Fruit fly (Drosophila melanogaster) whole organism, embryonic: ENCODE results near the gene Ssu72.
A peak's percentile ranks its signal among the peaks of the same experiment; 100 is the strongest.

Experiments
- B-H1 ChIP-seq: fragments of 200-800 bp; sonication (Bioruptor generic); IDR thresholded peaks from 3 replicates; pipeline ENCODE4 v1.3.6; 2022; ENCODE audit warnings: missing biosample characterization, missing genetic modification characterization
- B-H2 ChIP-seq: fragments of 200-800 bp; sonication (Bioruptor generic); optimal IDR thresholded peaks from 2 replicates; lab custom pipeline; 2018; ENCODE audit warnings: missing biosample characterization, mild to moderate bottlenecking, missing genetic modification characterization
- CG11085 ChIP-seq: fragments of 200-800 bp; sonication (Bioruptor generic); IDR thresholded peaks from 2 replicates; pipeline ENCODE4 v1.3.6; 2022; ENCODE audit warnings: missing biosample characterization, missing genetic modification characterization
- CG11504 ChIP-seq: fragments of 200-800 bp; sonication (Bioruptor generic); optimal IDR thresholded peaks from 3 replicates; lab custom pipeline; 2019; ENCODE audit warnings: missing biosample characterization, mild to moderate bottlenecking, missing genetic modification characterization, moderate library complexity
- CG12299 ChIP-seq: fragments of 200-800 bp; sonication (Bioruptor generic); optimal IDR thresholded peaks from 2 replicates; lab custom pipeline; 2018; ENCODE audit warnings: missing biosample characterization, mild to moderate bottlenecking, missing genetic modification characterization
- CG1233 ChIP-seq: fragments of 200-800 bp; sonication (Bioruptor generic); optimal IDR thresholded peaks from 4 replicates; lab custom pipeline; 2018; ENCODE audit warnings: missing biosample characterization, mild to moderate bottlenecking, missing genetic modification characterization
- CG16813 ChIP-seq: fragments of 200-800 bp; sonication (Bioruptor generic); IDR thresholded peaks from 3 replicates; pipeline ENCODE4 v1.3.6; 2022; ENCODE audit warnings: missing biosample characterization, missing genetic modification characterization; ENCODE audit not compliant: partially characterized antibody
- CG16815 ChIP-seq: fragments of 200-800 bp; sonication (Bioruptor generic); optimal IDR thresholded peaks from 3 replicates; lab custom pipeline; 2017; ENCODE audit warnings: missing biosample characterization, mild to moderate bottlenecking, missing genetic modification characterization
- CG2199 ChIP-seq: fragments of 200-800 bp; sonication (Bioruptor generic); IDR thresholded peaks from 3 replicates; pipeline ENCODE4 v1.3.6; 2022; ENCODE audit warnings: missing biosample characterization, missing genetic modification characterization
- CG2678 ChIP-seq: fragments of 200-800 bp; sonication (Bioruptor generic); optimal IDR thresholded peaks from 3 replicates; lab custom pipeline; 2019; ENCODE audit warnings: missing biosample characterization, mild to moderate bottlenecking, missing genetic modification characterization, moderate library complexity
- CG2712 ChIP-seq: fragments of 200-800 bp; optimal IDR thresholded peaks from 3 replicates; lab custom pipeline; 2019; ENCODE audit warnings: missing biosample characterization, mild to moderate bottlenecking, missing genetic modification characterization, moderate library complexity
- CG34224 ChIP-seq: fragments of 200-800 bp; sonication (Bioruptor generic); IDR thresholded peaks from 3 replicates; pipeline ENCODE4 v1.3.6; 2022; ENCODE audit warnings: missing biosample characterization, missing genetic modification characterization; ENCODE audit not compliant: partially characterized antibody
- CG9215 ChIP-seq: fragments of 200-800 bp; sonication (Bioruptor generic); IDR thresholded peaks from 2 replicates; pipeline ENCODE4 v1.3.6; 2022; ENCODE audit warnings: missing biosample characterization, missing genetic modification characterization
- CG9609 ChIP-seq: fragments of 200-800 bp; sonication (Bioruptor generic); optimal IDR thresholded peaks from 3 replicates; lab custom pipeline; 2016; ENCODE audit warnings: missing biosample characterization, missing genetic modification characterization
- D19A ChIP-seq: fragments of 200-800 bp; optimal IDR thresholded peaks from 3 replicates; lab custom pipeline; 2019; ENCODE audit warnings: missing biosample characterization, mild to moderate bottlenecking, missing genetic modification characterization, moderate library complexity
- Fer3 ChIP-seq: fragments of 200-800 bp; sonication (Bioruptor generic); optimal IDR thresholded peaks from 2 replicates; lab custom pipeline; 2018; ENCODE audit warnings: missing biosample characterization, mild to moderate bottlenecking, missing genetic modification characterization, moderate library complexity
- Gug ChIP-seq: fragments of 200-800 bp; sonication (Bioruptor generic); IDR thresholded peaks from 4 replicates; pipeline ENCODE4 v1.3.6; 2022; ENCODE audit warnings: missing biosample characterization, missing genetic modification characterization
- HLH3B ChIP-seq: fragments of 200-800 bp; sonication (Bioruptor generic); IDR thresholded peaks from 2 replicates; pipeline ENCODE4 v1.3.6; 2022; ENCODE audit warnings: missing biosample characterization, missing genetic modification characterization
- Hmr ChIP-seq: fragments of 200-800 bp; sonication (Bioruptor generic); optimal IDR thresholded peaks from 3 replicates; lab custom pipeline; 2017; ENCODE audit warnings: mild to moderate bottlenecking, missing biosample characterization, missing genetic modification reagents, missing genetic modification characterization
- Mes4 ChIP-seq: fragments of 200-800 bp; sonication (Bioruptor generic); optimal IDR thresholded peaks from 2 replicates; lab custom pipeline; 2016; ENCODE audit warnings: missing biosample characterization, missing genetic modification characterization
- NK7.1 ChIP-seq: fragments of 200-800 bp; sonication (Bioruptor generic); optimal IDR thresholded peaks from 3 replicates; lab custom pipeline; 2016; ENCODE audit warnings: missing biosample characterization, missing genetic modification characterization
- Nf-YC ChIP-seq: fragments of 200-800 bp; optimal IDR thresholded peaks from 3 replicates; lab custom pipeline; 2019; ENCODE audit warnings: missing biosample characterization, mild to moderate bottlenecking, missing genetic modification characterization, moderate library complexity
- Scr ChIP-seq: fragments of 200-800 bp; sonication (Bioruptor generic); IDR thresholded peaks from 2 replicates; pipeline ENCODE4 v1.3.6; 2022; ENCODE audit warnings: missing biosample characterization, missing genetic modification characterization; ENCODE audit not compliant: partially characterized antibody
- Side ChIP-seq: fragments of 200-800 bp; sonication (Bioruptor generic); optimal IDR thresholded peaks from 2 replicates; lab custom pipeline; 2016; ENCODE audit warnings: missing biosample characterization, missing genetic modification characterization
- Sox102F ChIP-seq: fragments of 200-800 bp; sonication (Bioruptor generic); optimal IDR thresholded peaks from 2 replicates; lab custom pipeline; 2018; ENCODE audit warnings: missing biosample characterization, mild to moderate bottlenecking, missing genetic modification characterization, moderate library complexity
- Ssrp ChIP-seq: fragments of 200-800 bp; sonication (Bioruptor generic); optimal IDR thresholded peaks from 2 replicates; lab custom pipeline; 2018; ENCODE audit warnings: missing biosample characterization, mild to moderate bottlenecking, missing genetic modification characterization, moderate library complexity
- ara ChIP-seq: fragments of 200-800 bp; sonication (Bioruptor generic); IDR thresholded peaks from 2 replicates; pipeline ENCODE4 v1.3.6; 2022; ENCODE audit warnings: missing biosample characterization, missing genetic modification characterization
- ase ChIP-seq: fragments of 200-800 bp; sonication (Bioruptor generic); IDR thresholded peaks from 3 replicates; pipeline ENCODE4 v1.3.6; 2022; ENCODE audit warnings: missing biosample characterization, missing genetic modification characterization
- bbx ChIP-seq: fragments of 200-800 bp; sonication (Bioruptor generic); IDR thresholded peaks from 2 replicates; pipeline ENCODE4 v1.3.6; 2022; ENCODE audit warnings: missing biosample characterization, missing genetic modification characterization; ENCODE audit not compliant: partially characterized antibody
- chinmo ChIP-seq: fragments of 200-800 bp; sonication (Bioruptor generic); IDR thresholded peaks from 4 replicates; pipeline ENCODE4 v1.3.6; 2022; ENCODE audit warnings: missing biosample characterization, missing genetic modification characterization; ENCODE audit not compliant: partially characterized antibody
- dysf ChIP-seq: fragments of 200-800 bp; sonication (Bioruptor generic); IDR thresholded peaks from 3 replicates; pipeline ENCODE4 v1.3.6; 2022; ENCODE audit warnings: missing biosample characterization, missing genetic modification characterization
- ewg ChIP-seq: fragments of 200-800 bp; sonication (Bioruptor generic); optimal IDR thresholded peaks from 3 replicates; lab custom pipeline; 2017; ENCODE audit warnings: mild to moderate bottlenecking, missing biosample characterization, missing genetic modification reagents, missing genetic modification characterization
- gem ChIP-seq: fragments of 200-800 bp; sonication (Bioruptor generic); optimal IDR thresholded peaks from 2 replicates; lab custom pipeline; 2019; ENCODE audit warnings: missing biosample characterization, mild to moderate bottlenecking, missing genetic modification characterization, moderate library complexity
- jigr1 ChIP-seq: fragments of 200-800 bp; sonication (Bioruptor generic); IDR thresholded peaks from 3 replicates; pipeline ENCODE4 v1.3.6; 2022; ENCODE audit warnings: missing biosample characterization, missing genetic modification characterization
- lmd ChIP-seq: fragments of 200-800 bp; sonication (Bioruptor generic); IDR thresholded peaks from 2 replicates; pipeline ENCODE4 v1.3.6; 2022; ENCODE audit warnings: missing biosample characterization, missing genetic modification characterization
- mirr ChIP-seq: fragments of 200-800 bp; sonication (Bioruptor generic); optimal IDR thresholded peaks from 3 replicates; lab custom pipeline; 2018; ENCODE audit warnings: missing biosample characterization, mild to moderate bottlenecking, missing genetic modification characterization
- otp ChIP-seq: fragments of 200-800 bp; sonication (Bioruptor generic); IDR thresholded peaks from 3 replicates; pipeline ENCODE4, ENCODE4 v1.3.6; 2022; ENCODE audit warnings: missing biosample characterization, missing genetic modification characterization
- seq ChIP-seq: fragments of 200-800 bp; sonication (Bioruptor generic); IDR thresholded peaks from 2 replicates; pipeline ENCODE4 v1.3.6; 2022; ENCODE audit warnings: missing biosample characterization, missing genetic modification characterization
- shn ChIP-seq: fragments of 200-800 bp; sonication (Bioruptor generic); optimal IDR thresholded peaks from 3 replicates; lab custom pipeline; 2016; ENCODE audit warnings: missing biosample characterization, missing genetic modification characterization
- sisA ChIP-seq: fragments of 200-800 bp; sonication (Bioruptor generic); IDR thresholded peaks from 2 replicates; pipeline ENCODE4 v1.3.6; 2022; ENCODE audit warnings: missing biosample characterization, missing genetic modification characterization
- sna ChIP-seq: fragments of 200-800 bp; sonication (Bioruptor generic); IDR thresholded peaks from 2 replicates; pipeline ENCODE4 v1.3.6; 2022; ENCODE audit warnings: missing biosample characterization, missing genetic modification characterization; ENCODE audit not compliant: partially characterized antibody
- so ChIP-seq: fragments of 200-800 bp; sonication (Bioruptor generic); IDR thresholded peaks from 3 replicates; pipeline ENCODE4 v1.3.6; 2022; ENCODE audit warnings: missing biosample characterization, missing genetic modification characterization
- ssp ChIP-seq: fragments of 200-800 bp; sonication (Bioruptor generic); IDR thresholded peaks from 2 replicates; pipeline ENCODE4 v1.3.6; 2022; ENCODE audit warnings: missing biosample characterization, missing genetic modification characterization
- stc ChIP-seq: fragments of 200-800 bp; sonication (Bioruptor generic); IDR thresholded peaks from 2 replicates; pipeline ENCODE4 v1.3.6; 2022; ENCODE audit warnings: missing biosample characterization, missing genetic modification characterization
- toy ChIP-seq: fragments of 200-800 bp; sonication (Bioruptor generic); IDR thresholded peaks from 2 replicates; pipeline ENCODE4 v1.3.6; 2022; ENCODE audit warnings: missing biosample characterization, missing genetic modification characterization
- vfl ChIP-seq: fragments of 200-800 bp; sonication (Bioruptor generic); optimal IDR thresholded peaks from 2 replicates; lab custom pipeline; 2016; ENCODE audit warnings: missing biosample characterization, missing genetic modification characterization
- vnd ChIP-seq: fragments of 200-800 bp; sonication (Bioruptor generic); IDR thresholded peaks from 3 replicates; pipeline ENCODE4 v1.3.6; 2022; ENCODE audit warnings: missing biosample characterization, missing genetic modification characterization; ENCODE audit not compliant: partially characterized antibody
- z ChIP-seq: fragments of 200-800 bp; sonication (Bioruptor generic); IDR thresholded peaks from 3 replicates; pipeline ENCODE4 v1.3.6; 2022; ENCODE audit warnings: missing biosample characterization, missing genetic modification characterization
- zen ChIP-seq: fragments of 200-800 bp; sonication (Bioruptor generic); optimal IDR thresholded peaks from 3 replicates; lab custom pipeline; 2018; ENCODE audit warnings: missing biosample characterization, mild to moderate bottlenecking, missing genetic modification characterization, moderate library complexity
- zf30C ChIP-seq: fragments of 200-800 bp; sonication (Bioruptor generic); optimal IDR thresholded peaks from 3 replicates; lab custom pipeline; 2018; ENCODE audit warnings: missing biosample characterization, mild to moderate bottlenecking, missing genetic modification characterization

Ssu72 gene

DNA sequence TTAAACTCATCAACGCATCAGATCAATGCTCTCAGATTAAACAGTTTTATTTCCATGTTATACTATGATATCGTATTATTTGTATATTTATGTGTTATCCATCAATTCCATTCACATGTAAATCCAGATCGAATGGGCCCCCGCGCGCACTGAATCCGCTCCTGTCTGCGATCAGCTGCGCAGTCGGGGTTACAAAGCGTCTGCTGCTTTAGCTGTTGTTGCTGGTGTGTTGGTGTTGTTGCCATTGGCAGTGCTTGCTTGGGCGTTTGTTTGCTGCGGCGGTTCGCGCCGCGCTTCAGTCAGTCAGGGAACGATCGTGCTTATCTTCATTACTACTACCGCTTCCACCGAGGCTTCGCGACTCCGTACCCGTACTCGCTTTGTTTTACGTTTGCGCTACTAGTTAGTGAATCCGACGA is 2.6 kb downstream of the Ssu72 start, which contains the start of gene Zw (continued):
- no peak for TF ChIP-seq zf30C
- peak; percentile 61 for TF ChIP-seq bbx
- TF ChIP-seq Sox102F, result peak; percentile 26
- TF ChIP-seq ara (GFP tag; lab: Robert Waterston, UW), result peak; percentile 36; the same call in 1 of the 2 replicates
- peak; percentile 45 for TF ChIP-seq CG16815 (GFP tag; lab: Kevin White, UChicago)
- 0 out of 3 replicates have a peak, but pooled peaks have one; percentile 37 for TF ChIP-seq so (GFP tag; lab: Robert Waterston, UW)
- 0 out of 3 replicates have a peak, but pooled peaks have one; percentile 40 for TF ChIP-seq otp (GFP tag; lab: Robert Waterston, UW)
- peak; percentile 95 for TF ChIP-seq chinmo (GFP tag; lab: Robert Waterston, UW)
- TF ChIP-seq CG34224 (GFP tag; lab: Robert Waterston, UW), result peak; percentile 26; the same call in 1 of the 3 replicates
- TF ChIP-seq gem, result peak; percentile 59
- TF ChIP-seq CG16813 (GFP tag; lab: Robert Waterston, UW), result peak; percentile 70
- TF ChIP-seq shn, result peak; percentile 35
- TF ChIP-seq ase, result peak; percentile 46; the same call in 1 of the 3 replicates
- TF ChIP-seq CG11085 (GFP tag; lab: Robert Waterston, UW), result peak; percentile 60
- peak; percentile 1 for TF ChIP-seq Nf-YC (tag; lab: Kevin White, UChicago)
- TF ChIP-seq Gug, result peak; percentile 93
- TF ChIP-seq CG2678 (tag; lab: Kevin White, UChicago), result peak; percentile 57
- 0 out of 3 replicates have a peak, but pooled peaks have one; percentile 37 for TF ChIP-seq vnd (GFP tag; lab: Robert Waterston, UW)
- TF ChIP-seq HLH3B, result peak; percentile 63
- no peak for TF ChIP-seq ewg
- peak; percentile 61 for TF ChIP-seq CG9215 (GFP tag; lab: Robert Waterston, UW)
- peak; percentile 46 for TF ChIP-seq D19A (tag; lab: Kevin White, UChicago)
- TF ChIP-seq B-H2, result peak; percentile 48
- no peak for TF ChIP-seq NK7.1 (GFP tag; lab: Kevin White, UChicago)
- peak; percentile 29; the same call in 1 of the 3 replicates for TF ChIP-seq B-H1
- TF ChIP-seq zen (tag; lab: Kevin White, UChicago), result peak; percentile 20
- peak; percentile 46 for TF ChIP-seq CG9609
- TF ChIP-seq CG2199 (GFP tag; lab: Robert Waterston, UW), result peak; percentile 40; the same call in 1 of the 3 replicates
- no peak for TF ChIP-seq z (GFP tag; lab: Robert Waterston, UW)
- peak; percentile 24 for TF ChIP-seq Side (GFP tag; lab: Kevin White, UChicago)
- TF ChIP-seq sna (GFP tag; lab: Robert Waterston, UW), result no peak
- TF ChIP-seq CG11504 (tag; lab: Kevin White, UChicago), result peak; percentile 35
- no peak for TF ChIP-seq ssp
- peak; percentile 47; the same call in 1 of the 2 replicates for TF ChIP-seq lmd (GFP tag; lab: Robert Waterston, UW)
- TF ChIP-seq Ssrp (tag; lab: Kevin White, UChicago), result peak; percentile 29
- peak; percentile 71 for TF ChIP-seq sisA (GFP tag; lab: Robert Waterston, UW)
- no peak for TF ChIP-seq toy (GFP tag; lab: Robert Waterston, UW)
- peak; percentile 46 for TF ChIP-seq mirr (GFP tag; lab: Kevin White, UChicago)
- no peak for TF ChIP-seq stc (GFP tag; lab: Robert Waterston, UW)
- TF ChIP-seq jigr1 (GFP tag; lab: Robert Waterston, UW), result no peak; the same call in 2 of the 3 replicates
- peak; percentile 72 for TF ChIP-seq dysf (GFP tag; lab: Robert Waterston, UW)
- peak; percentile 44 for TF ChIP-seq vfl (GFP tag; lab: Kevin White, UChicago)
- TF ChIP-seq Fer3, result peak; percentile 48
- peak; percentile 19 for TF ChIP-seq Mes4
- peak; percentile 52 for TF ChIP-seq CG2712 (tag; lab: Kevin White, UChicago)
- peak; percentile 8; the same call in 1 of the 2 replicates for TF ChIP-seq Scr (GFP tag; lab: Robert Waterston, UW)
- peak; percentile 27 for TF ChIP-seq Hmr (GFP tag; lab: Kevin White, UChicago)
- peak; percentile 7 for TF ChIP-seq CG1233 (GFP tag; lab: Kevin White, UChicago)
- TF ChIP-seq seq (GFP tag; lab: Robert Waterston, UW), result peak; percentile 33; the same call in 1 of the 2 replicates
- no peak for TF ChIP-seq CG12299 (tag; lab: Kevin White, UChicago)
